Worm (Caenorhabditis elegans): ENCODE data around the gene F53A2.1.
A peak's percentile ranks its signal among the peaks of the same experiment; 100 is the strongest.

- TF ChIP-seq nhr-28 (tag; optimal IDR thresholded peaks at IDR 0.05) (no peak), fos-1 (tag; optimal IDR thresholded peaks at IDR 0.05) (no peak), pqm-1 (tag; optimal IDR thresholded peaks at IDR 0.05) (no peak), nhr-12 (tag; optimal IDR thresholded peaks at IDR 0.05) (no peak), nhr-237 (tag; optimal IDR thresholded peaks at IDR 0.05) (no peak), unc-39 (tag; optimal IDR thresholded peaks at IDR 0.05) (no peak), ama-1 (optimal IDR thresholded peaks at IDR 0.05) (no peak), nhr-25 (tag; optimal IDR thresholded peaks at IDR 0.05) (peak; percentile 16), ztf-11 (tag; optimal IDR thresholded peaks at IDR 0.05) (no peak), mdl-1 (tag; optimal IDR thresholded peaks at IDR 0.05) (no peak), ceh-28 (tag; optimal IDR thresholded peaks at IDR 0.05) (peak; percentile 34), ZK546.5 (tag; optimal IDR thresholded peaks at IDR 0.05) (no peak), unc-62 (GFP tag; optimal IDR thresholded peaks at IDR 0.05) (no peak)
Observed at ce11 chrIII:13313788-13314187, 10.9 kb downstream of the F53A2.1 start, which contains the start of gene Y43F4B.10.

All from whole organism, L3 larva.